Worm (Caenorhabditis elegans): ENCODE measurements around the gene C32H11.3.

ce11 chrIV:12915479-12915878 is 2.9 kb upstream of the C32H11.3 start, which contains the start of gene srz-15:
- TF ChIP-seq ztf-23 (GFP tag; IDR thresholded peaks at IDR 0.05) = no peak
- TF ChIP-seq med-1 (GFP tag; optimal IDR thresholded peaks at IDR 0.05; ENCODE audit: insufficient read depth) = no peak
- TF ChIP-seq tab-1 (GFP tag; IDR thresholded peaks at IDR 0.05) = no peak
- TF ChIP-seq ztf-29 (GFP tag; IDR thresholded peaks at IDR 0.05) = no peak

All from whole organism, midembryonic.